Worm (Caenorhabditis elegans) whole organism, early embryonic: ENCODE results near the gene grl-4.

Experiments
- B0310.2 ChIP-seq: sonication (generic microtip); optimal IDR thresholded peaks from 2 replicates; lab custom pipeline; 2016; ENCODE audit warnings: mild to moderate bottlenecking, missing genetic modification characterization, missing compliant biosample characterization
- F13C5.2 ChIP-seq: sonication (generic microtip); optimal IDR thresholded peaks from 2 replicates; lab custom pipeline; 2017; ENCODE audit warnings: mild to moderate bottlenecking, missing genetic modification characterization, inconsistent platforms, missing compliant biosample characterization
- aly-1 ChIP-seq: sonication (generic microtip); optimal IDR thresholded peaks from 2 replicates; lab custom pipeline; 2016; ENCODE audit warnings: missing genetic modification characterization, missing compliant biosample characterization
- ama-1 ChIP-seq: fragments of 150-350 bp; optimal IDR thresholded peaks from 2 replicates; lab custom pipeline; 2014
- ceh-13 ChIP-seq: fragments of 200-800 bp; sonication (Bioruptor generic); optimal IDR thresholded peaks from 2 replicates; lab custom pipeline; 2018; ENCODE audit warnings: mild to moderate bottlenecking, missing genetic modification characterization, missing compliant biosample characterization
- ceh-36 ChIP-seq: sonication (generic microtip); optimal IDR thresholded peaks from 2 replicates; lab custom pipeline; 2016; ENCODE audit warnings: missing genetic modification characterization, inconsistent platforms, missing compliant biosample characterization
- ets-7 ChIP-seq: sonication (generic microtip); optimal IDR thresholded peaks from 2 replicates; lab custom pipeline; 2016; ENCODE audit warnings: missing genotype, missing genetic modification characterization, missing compliant biosample characterization
- flt-1 ChIP-seq: fragments of 200-800 bp; sonication (Bioruptor generic); IDR thresholded peaks from 2 replicates; pipeline ENCODE4 v1.3.6; 2022; ENCODE audit warnings: missing genetic modification characterization, missing compliant biosample characterization
- hmbx-1 ChIP-seq: sonication (generic microtip); optimal IDR thresholded peaks from 2 replicates; lab custom pipeline; 2016; ENCODE audit warnings: mild to moderate bottlenecking, missing genetic modification characterization, missing compliant biosample characterization
- hmg-4 ChIP-seq: fragments of 200-800 bp; sonication (Bioruptor generic); optimal IDR thresholded peaks from 2 replicates; lab custom pipeline; 2018; ENCODE audit warnings: mild to moderate bottlenecking, missing genetic modification characterization, missing compliant biosample characterization
- hnd-1 ChIP-seq: sonication (generic microtip); optimal IDR thresholded peaks from 2 replicates; lab custom pipeline; 2016; ENCODE audit warnings: missing genetic modification characterization, missing compliant biosample characterization
- pes-1 ChIP-seq: fragments of 200-800 bp; sonication (Bioruptor generic); IDR thresholded peaks from 2 replicates; pipeline ENCODE4 v1.3.6; 2022; ENCODE audit warnings: missing genetic modification reagents, missing genetic modification characterization, missing compliant biosample characterization
- scrt-1 ChIP-seq: fragments of 200-800 bp; sonication (Bioruptor generic); IDR thresholded peaks from 2 replicates; pipeline ENCODE4 v1.3.6; 2022; ENCODE audit warnings: missing genetic modification characterization, missing compliant biosample characterization
- sea-1 ChIP-seq: fragments of 200-800 bp; sonication (Bioruptor generic); conservative IDR thresholded peaks from 2 replicates; pipeline ENCODE4 v1.3.6; 2022; ENCODE audit warnings: missing genetic modification characterization, missing compliant biosample characterization
- tbx-11 ChIP-seq: fragments of 200-800 bp; sonication (Bioruptor generic); IDR thresholded peaks from 2 replicates; pipeline ENCODE4 v1.3.6; 2022; ENCODE audit warnings: missing genetic modification characterization, missing compliant biosample characterization
- tbx-37 ChIP-seq: fragments of 200-800 bp; sonication (Bioruptor generic); conservative IDR thresholded peaks from 2 replicates; pipeline ENCODE4 v1.3.6; 2022; ENCODE audit warnings: missing genetic modification reagents, missing genetic modification characterization, missing compliant biosample characterization
- tra-4 ChIP-seq: sonication (generic microtip); optimal IDR thresholded peaks from 2 replicates; lab custom pipeline; 2017; ENCODE audit warnings: missing genetic modification characterization, missing compliant biosample characterization

The grl-4 gene

ce11 chrIV:7308974-7309373 is 1.6 kb downstream of the grl-4 start, which contains the start of gene F42C5.6:
Gene F42C5.6 (minus strand): TSS chrIV:7309074.
- TF ChIP-seq ama-1 (lab: Kevin White, UChicago) (no peak), sea-1 (GFP tag; lab: Robert Waterston, UW) (no peak), pes-1 (GFP tag; lab: Robert Waterston, UW) (no peak), flt-1 (no peak), ets-7 (no peak), aly-1 (tag; lab: Kevin White, UChicago) (no peak), B0310.2 (tag; lab: Kevin White, UChicago) (no peak), scrt-1 (GFP tag; lab: Robert Waterston, UW) (no peak), hnd-1 (tag; lab: Kevin White, UChicago) (no peak), ceh-13 (GFP tag; lab: Kevin White, UChicago) (no peak), tra-4 (tag; lab: Kevin White, UChicago) (no peak), hmbx-1 (tag; lab: Kevin White, UChicago) (no peak), tbx-11 (GFP tag; lab: Robert Waterston, UW) (no peak), hmg-4 (no peak), tbx-37 (GFP tag; lab: Robert Waterston, UW) (no peak), ceh-36 (tag; lab: Kevin White, UChicago) (no peak)

ce11 chrIV:7305325-7305724 is 5.2 kb downstream of the grl-4 start, which contains the start of gene npr-27:
Gene npr-27 (plus strand): TSS chrIV:7305625.
- TF ChIP-seq tra-4 (tag; lab: Kevin White, UChicago) (no peak), tbx-11 (GFP tag; lab: Robert Waterston, UW) (no peak)

DNA sequence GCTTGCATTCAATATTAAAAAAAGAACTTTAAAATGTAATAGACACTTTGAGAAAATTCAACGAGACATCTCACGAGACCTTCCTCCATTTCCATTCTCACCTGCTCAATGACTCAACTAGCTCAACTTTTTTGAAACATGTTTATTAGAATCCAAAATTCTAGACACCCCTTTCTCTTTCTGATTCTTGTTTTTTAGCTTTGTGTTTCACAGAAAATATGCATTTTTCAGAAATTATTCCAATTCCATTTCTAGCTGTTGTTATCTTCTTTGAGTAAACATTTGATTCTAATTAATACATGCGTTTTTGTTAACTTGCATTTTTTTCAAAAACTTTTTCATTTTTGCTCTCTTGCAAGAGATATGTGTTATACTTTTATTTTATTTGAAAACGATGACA is 9.1 kb downstream of the grl-4 start:
- TF ChIP-seq ceh-36 (tag; lab: Kevin White, UChicago) (no peak), scrt-1 (GFP tag; lab: Robert Waterston, UW) (no peak), ama-1 (lab: Kevin White, UChicago) (no peak), F13C5.2 (tag; lab: Kevin White, UChicago) (no peak), tbx-11 (GFP tag; lab: Robert Waterston, UW) (no peak), aly-1 (tag; lab: Kevin White, UChicago) (no peak), tbx-37 (GFP tag; lab: Robert Waterston, UW) (no peak), hnd-1 (tag; lab: Kevin White, UChicago) (no peak), B0310.2 (tag; lab: Kevin White, UChicago) (no peak), ets-7 (no peak), hmg-4 (no peak), ceh-13 (GFP tag; lab: Kevin White, UChicago) (no peak), hmbx-1 (tag; lab: Kevin White, UChicago) (no peak), tra-4 (tag; lab: Kevin White, UChicago) (no peak), flt-1 (no peak), pes-1 (GFP tag; lab: Robert Waterston, UW) (no peak), sea-1 (GFP tag; lab: Robert Waterston, UW) (no peak)

DNA sequence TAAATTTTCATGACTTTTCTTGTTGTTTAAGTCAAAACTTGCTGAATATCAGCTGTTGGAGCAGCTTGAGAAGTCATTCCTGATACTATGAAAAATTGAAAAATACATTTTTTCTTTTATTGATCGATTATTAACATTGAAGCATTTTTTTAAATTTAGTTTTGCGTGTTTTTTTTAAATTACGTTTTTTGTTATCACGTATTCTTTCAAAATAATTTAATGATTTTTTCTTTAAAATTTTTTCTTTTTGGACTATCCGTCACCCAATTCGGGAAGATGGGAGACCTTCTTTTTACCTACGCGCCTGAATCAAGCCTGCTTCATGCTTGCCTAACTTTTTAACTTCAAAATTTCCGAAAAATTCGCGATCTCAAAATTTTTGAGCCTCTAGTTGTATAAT is 16.4 kb downstream of the grl-4 start, which contains the start of gene F42C5.5:
TSS of gene F42C5.5 (minus strand) at position 101 of the 400 bp plus-strand sequence.
- TF ChIP-seq sea-1 (GFP tag; lab: Robert Waterston, UW): no peak
- TF ChIP-seq hmg-4: no peak
- no peak for TF ChIP-seq hmbx-1 (tag; lab: Kevin White, UChicago)
- no peak for TF ChIP-seq tra-4 (tag; lab: Kevin White, UChicago)
- no peak for TF ChIP-seq aly-1 (tag; lab: Kevin White, UChicago)
- TF ChIP-seq F13C5.2 (tag; lab: Kevin White, UChicago): no peak
- TF ChIP-seq pes-1 (GFP tag; lab: Robert Waterston, UW): no peak
- TF ChIP-seq hnd-1 (tag; lab: Kevin White, UChicago): no peak
- no peak for TF ChIP-seq ceh-36 (tag; lab: Kevin White, UChicago)
- TF ChIP-seq flt-1: no peak
- no peak for TF ChIP-seq scrt-1 (GFP tag; lab: Robert Waterston, UW)
- TF ChIP-seq ceh-13 (GFP tag; lab: Kevin White, UChicago): no peak
- TF ChIP-seq tbx-37 (GFP tag; lab: Robert Waterston, UW): no peak

DNA sequence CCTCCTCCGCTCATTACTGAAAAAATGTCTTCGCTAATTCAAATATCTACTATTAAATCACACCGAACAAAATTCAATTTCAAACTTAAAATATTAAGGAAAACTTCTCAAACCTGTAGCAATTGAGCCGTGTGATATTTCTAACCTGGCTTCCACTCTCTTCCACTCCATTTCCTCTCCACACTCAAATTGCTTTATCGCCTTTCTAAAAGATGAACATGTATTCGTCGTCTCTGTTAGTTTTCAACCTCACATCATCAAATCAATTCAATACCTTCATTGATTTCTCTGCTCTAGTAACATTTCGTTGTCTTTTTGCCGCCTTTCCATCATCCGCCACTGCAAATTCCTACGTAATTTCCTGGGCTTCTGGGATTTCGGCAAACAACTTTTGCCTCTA is 18.6 kb downstream of the grl-4 start, which contains the start of gene F42C5.4:
TSS of gene F42C5.4 (minus strand) at position 171 of the 400 bp plus-strand sequence.
- no peak for TF ChIP-seq hnd-1 (tag; lab: Kevin White, UChicago)
- no peak for TF ChIP-seq tra-4 (tag; lab: Kevin White, UChicago)

DNA sequence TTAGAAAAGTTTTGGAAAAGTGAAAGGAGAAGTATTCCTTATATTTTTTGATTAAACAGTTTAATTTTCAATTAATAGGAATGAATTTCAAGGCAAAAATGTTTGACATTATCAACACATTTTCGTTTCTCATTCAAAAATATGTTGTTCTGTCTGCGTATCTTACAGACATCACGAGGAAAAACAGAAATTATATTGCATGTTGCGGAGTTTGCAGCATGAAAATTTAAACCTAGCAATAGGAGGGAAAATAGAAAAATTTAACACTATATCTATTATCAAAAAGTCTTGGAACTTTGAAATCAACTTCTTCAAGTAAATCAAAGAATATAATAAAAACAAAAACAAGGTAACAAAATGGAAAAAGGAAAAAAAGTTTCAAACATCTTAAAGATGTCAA is 19.5 kb downstream of the grl-4 start:
- no peak for TF ChIP-seq scrt-1 (GFP tag; lab: Robert Waterston, UW)
- no peak for TF ChIP-seq B0310.2 (tag; lab: Kevin White, UChicago)
- TF ChIP-seq sea-1 (GFP tag; lab: Robert Waterston, UW): no peak
- no peak for TF ChIP-seq ets-7

DNA sequence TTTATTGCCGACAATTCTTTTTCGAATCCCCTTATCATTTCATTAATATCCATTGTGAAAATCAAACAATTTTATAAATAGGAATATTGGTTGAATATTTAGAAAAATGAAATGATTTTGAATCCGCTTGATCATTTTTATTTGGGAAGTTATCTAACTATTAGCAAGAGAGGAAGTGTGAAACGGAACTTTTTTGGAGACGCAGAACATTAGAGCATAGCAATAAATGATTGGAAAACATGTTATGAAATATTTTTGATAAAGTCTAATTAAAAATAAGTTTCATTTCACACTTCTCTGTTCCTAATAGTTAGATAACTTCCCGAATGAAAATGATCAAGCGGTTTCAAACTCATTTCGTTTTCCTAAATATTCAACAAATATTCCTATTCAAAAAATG is 23.1 kb downstream of the grl-4 start, which contains the start of gene F42C5.3:
TSS of gene F42C5.3 (minus strand) at position 101 of the 400 bp plus-strand sequence.
- no peak for TF ChIP-seq tra-4 (tag; lab: Kevin White, UChicago)
- TF ChIP-seq hmbx-1 (tag; lab: Kevin White, UChicago): no peak
- no peak for TF ChIP-seq aly-1 (tag; lab: Kevin White, UChicago)
- no peak for TF ChIP-seq sea-1 (GFP tag; lab: Robert Waterston, UW)
- TF ChIP-seq ets-7: no peak
- TF ChIP-seq hmg-4: no peak
- TF ChIP-seq tbx-37 (GFP tag; lab: Robert Waterston, UW): no peak
- no peak for TF ChIP-seq ceh-36 (tag; lab: Kevin White, UChicago)
- no peak for TF ChIP-seq flt-1
- TF ChIP-seq F13C5.2 (tag; lab: Kevin White, UChicago): no peak
- no peak for TF ChIP-seq tbx-11 (GFP tag; lab: Robert Waterston, UW)
- no peak for TF ChIP-seq ceh-13 (GFP tag; lab: Kevin White, UChicago)
- no peak for TF ChIP-seq scrt-1 (GFP tag; lab: Robert Waterston, UW)
- TF ChIP-seq hnd-1 (tag; lab: Kevin White, UChicago): no peak
- no peak for TF ChIP-seq ama-1 (lab: Kevin White, UChicago)
- no peak for TF ChIP-seq pes-1 (GFP tag; lab: Robert Waterston, UW)
- TF ChIP-seq B0310.2 (tag; lab: Kevin White, UChicago): no peak
